Fruit fly (Drosophila melanogaster) whole organism, embryonic: ENCODE results near the gene CG32647.

ENCODE experiments used
- CG10209 ChIP-seq: fragments of 200-800 bp; sonication (Bioruptor generic); optimal IDR thresholded peaks from 3 replicates; lab custom pipeline; 2017; ENCODE audit warnings: missing biosample characterization, mild to moderate bottlenecking, missing genetic modification characterization, missing genetic modification reagents
- CG12659 ChIP-seq: fragments of 200-800 bp; sonication (Bioruptor generic); optimal IDR thresholded peaks from 3 replicates; lab custom pipeline; 2017; ENCODE audit warnings: mild to moderate bottlenecking, missing biosample characterization, missing genetic modification reagents, missing genetic modification characterization
- CG14965 ChIP-seq: fragments of 200-800 bp; sonication (Bioruptor generic); optimal IDR thresholded peaks from 2 replicates; lab custom pipeline; 2016; ENCODE audit warnings: missing biosample characterization, missing genetic modification characterization, borderline replicate concordance
- CG15269 ChIP-seq: fragments of 200-800 bp; sonication (Bioruptor generic); optimal IDR thresholded peaks from 2 replicates; lab custom pipeline; 2018; ENCODE audit warnings: missing biosample characterization, mild to moderate bottlenecking, missing genetic modification characterization, moderate library complexity
- CG15479 ChIP-seq: fragments of 200-800 bp; sonication (Bioruptor generic); optimal IDR thresholded peaks from 3 replicates; lab custom pipeline; 2019; ENCODE audit warnings: missing biosample characterization, mild to moderate bottlenecking, missing genetic modification characterization, moderate library complexity
- CG1647 ChIP-seq: fragments of 200-800 bp; sonication (Bioruptor generic); optimal IDR thresholded peaks from 3 replicates; lab custom pipeline; 2016; ENCODE audit warnings: missing biosample characterization, missing genetic modification characterization
- CG16815 ChIP-seq: fragments of 200-800 bp; sonication (Bioruptor generic); optimal IDR thresholded peaks from 3 replicates; lab custom pipeline; 2017; ENCODE audit warnings: missing biosample characterization, mild to moderate bottlenecking, missing genetic modification characterization
- CG18476 ChIP-seq: fragments of 200-800 bp; sonication (Bioruptor generic); optimal IDR thresholded peaks from 2 replicates; lab custom pipeline; 2016; ENCODE audit warnings: missing biosample characterization, mild to moderate bottlenecking, missing genetic modification characterization
- CG2120 ChIP-seq: fragments of 200-800 bp; sonication (Bioruptor generic); optimal IDR thresholded peaks from 3 replicates; lab custom pipeline; 2016; ENCODE audit warnings: missing biosample characterization, missing genetic modification characterization
- CG3065 ChIP-seq: fragments of 200-800 bp; sonication (Bioruptor generic); optimal IDR thresholded peaks from 2 replicates; lab custom pipeline; 2016; ENCODE audit warnings: missing biosample characterization, missing genetic modification characterization
- CG31365 ChIP-seq: fragments of 200-800 bp; sonication (Bioruptor generic); optimal IDR thresholded peaks from 2 replicates; lab custom pipeline; 2018; ENCODE audit warnings: missing biosample characterization, mild to moderate bottlenecking, missing genetic modification characterization
- CG3726 ChIP-seq: fragments of 200-800 bp; sonication (Bioruptor generic); IDR thresholded peaks from 3 replicates; pipeline ENCODE4, ENCODE4 v1.3.6; 2022; ENCODE audit warnings: missing biosample characterization, missing genetic modification characterization
- CG4360 ChIP-seq: fragments of 200-800 bp; sonication (Bioruptor generic); IDR thresholded peaks from 2 replicates; pipeline ENCODE4 v1.3.6; 2022; ENCODE audit warnings: missing biosample characterization, missing genetic modification characterization
- CG4707 ChIP-seq: fragments of 200-800 bp; sonication (Bioruptor generic); optimal IDR thresholded peaks from 2 replicates; lab custom pipeline; 2018; ENCODE audit warnings: missing biosample characterization, mild to moderate bottlenecking, missing genetic modification characterization, moderate library complexity
- CG6791 ChIP-seq: fragments of 200-800 bp; sonication (Bioruptor generic); IDR thresholded peaks from 3 replicates; pipeline ENCODE4 v1.3.6; 2022; ENCODE audit warnings: missing biosample characterization, missing genetic modification characterization; ENCODE audit not compliant: partially characterized antibody
- CG8290 ChIP-seq, 3 experiments: fragments of 200-800 bp; sonication (Bioruptor generic); optimal IDR thresholded peaks; 2 replicates each; lab custom pipeline; 2016 to 2019; ENCODE audit warnings: missing biosample characterization in 3 of 3, missing genetic modification characterization in 3 of 3, mild to moderate bottlenecking in 2 of 3, moderate library complexity in 1 of 3
- CoRest ChIP-seq: fragments of 200-800 bp; sonication (Bioruptor generic); optimal IDR thresholded peaks from 3 replicates; lab custom pipeline; 2018; ENCODE audit warnings: missing biosample characterization, mild to moderate bottlenecking, missing genetic modification characterization, moderate library complexity
- Dref ChIP-seq: fragments of 200-800 bp; sonication (Bioruptor generic); IDR thresholded peaks from 2 replicates; pipeline ENCODE4 v1.3.6; 2022; ENCODE audit warnings: missing biosample characterization, missing genetic modification characterization
- Ets97D ChIP-seq: fragments of 200-800 bp; sonication (Bioruptor generic); optimal IDR thresholded peaks from 3 replicates; lab custom pipeline; 2016; ENCODE audit warnings: missing biosample characterization, missing genetic modification characterization
- HLH4C ChIP-seq: fragments of 200-800 bp; sonication (Bioruptor generic); IDR thresholded peaks from 3 replicates; pipeline ENCODE4 v1.3.6; 2022; ENCODE audit warnings: missing biosample characterization, missing genetic modification characterization; ENCODE audit not compliant: partially characterized antibody
- Hey ChIP-seq: fragments of 200-800 bp; sonication (Bioruptor generic); optimal IDR thresholded peaks from 3 replicates; lab custom pipeline; 2018; ENCODE audit warnings: missing biosample characterization, mild to moderate bottlenecking, missing genetic modification characterization
- MESR4 ChIP-seq: fragments of 200-800 bp; sonication (Bioruptor generic); optimal IDR thresholded peaks from 2 replicates; lab custom pipeline; 2018; ENCODE audit warnings: missing biosample characterization, mild to moderate bottlenecking, missing genetic modification characterization, moderate library complexity
- Mrtf ChIP-seq: fragments of 200-800 bp; sonication (Bioruptor generic); IDR thresholded peaks from 3 replicates; pipeline ENCODE4 v1.3.6; 2022; ENCODE audit warnings: missing biosample characterization, missing genetic modification characterization
- Optix ChIP-seq: fragments of 200-800 bp; sonication (Bioruptor generic); IDR thresholded peaks from 3 replicates; pipeline ENCODE4 v1.3.6; 2022; ENCODE audit warnings: missing biosample characterization, missing genetic modification characterization
- Tbp ChIP-seq: fragments of >200 bp; optimal IDR thresholded peaks from 2 replicates; lab custom pipeline; 2018; ENCODE audit warnings: missing biosample characterization, missing genetic modification characterization
- ara ChIP-seq: fragments of 200-800 bp; sonication (Bioruptor generic); IDR thresholded peaks from 2 replicates; pipeline ENCODE4 v1.3.6; 2022; ENCODE audit warnings: missing biosample characterization, missing genetic modification characterization
- ash1 ChIP-seq: fragments of 200-800 bp; sonication (Bioruptor generic); optimal IDR thresholded peaks from 2 replicates; lab custom pipeline; 2018; ENCODE audit warnings: missing biosample characterization, mild to moderate bottlenecking, missing genetic modification characterization
- cato ChIP-seq: fragments of 200-800 bp; sonication (Bioruptor generic); optimal IDR thresholded peaks from 2 replicates; lab custom pipeline; 2016; ENCODE audit warnings: missing biosample characterization, missing genetic modification characterization, borderline replicate concordance
- corto ChIP-seq: fragments of 200-800 bp; sonication (Bioruptor generic); optimal IDR thresholded peaks from 2 replicates; lab custom pipeline; 2016; ENCODE audit warnings: missing biosample characterization, mild to moderate bottlenecking, missing genetic modification characterization, moderate library complexity
- danr ChIP-seq: fragments of 200-800 bp; sonication (Bioruptor generic); IDR thresholded peaks from 2 replicates; pipeline ENCODE4 v1.3.6; 2022; ENCODE audit warnings: missing biosample characterization, missing genetic modification characterization
- dmrt99B ChIP-seq: fragments of 200-800 bp; sonication (Bioruptor generic); optimal IDR thresholded peaks from 2 replicates; lab custom pipeline; 2018; ENCODE audit warnings: missing biosample characterization, mild to moderate bottlenecking, missing genetic modification characterization, moderate library complexity
- dysf ChIP-seq: fragments of 200-800 bp; sonication (Bioruptor generic); IDR thresholded peaks from 3 replicates; pipeline ENCODE4 v1.3.6; 2022; ENCODE audit warnings: missing biosample characterization, missing genetic modification characterization
- ems ChIP-seq: fragments of 200-800 bp; sonication (Bioruptor generic); optimal IDR thresholded peaks from 3 replicates; lab custom pipeline; 2016; ENCODE audit warnings: missing biosample characterization, missing genetic modification characterization
- gfzf ChIP-seq: fragments of 200-800 bp; sonication (Bioruptor generic); optimal IDR thresholded peaks from 2 replicates; lab custom pipeline; 2016; ENCODE audit warnings: missing biosample characterization, mild to moderate bottlenecking, missing genetic modification characterization, moderate library complexity
- gro ChIP-seq: fragments of 200-800 bp; sonication (Bioruptor generic); optimal IDR thresholded peaks from 2 replicates; lab custom pipeline; 2016; ENCODE audit warnings: missing biosample characterization, missing genetic modification characterization
- kay ChIP-seq: fragments of 200-800 bp; sonication (Bioruptor generic); optimal IDR thresholded peaks from 2 replicates; lab custom pipeline; 2016; ENCODE audit warnings: missing biosample characterization, missing genetic modification characterization
- lab ChIP-seq: fragments of 200-800 bp; sonication (Bioruptor generic); optimal IDR thresholded peaks from 3 replicates; lab custom pipeline; 2017; ENCODE audit warnings: missing biosample characterization, missing genetic modification characterization, mild to moderate bottlenecking, moderate library complexity, missing genetic modification reagents
- mld ChIP-seq: fragments of 200-800 bp; sonication (Bioruptor generic); IDR thresholded peaks from 3 replicates; pipeline ENCODE4 v1.3.6; 2022; ENCODE audit warnings: missing biosample characterization, missing genetic modification characterization; ENCODE audit not compliant: partially characterized antibody
- oc ChIP-seq: fragments of 200-800 bp; sonication (Bioruptor generic); optimal IDR thresholded peaks from 2 replicates; lab custom pipeline; 2018; ENCODE audit warnings: missing biosample characterization, mild to moderate bottlenecking, missing genetic modification characterization, moderate library complexity
- pum ChIP-seq: fragments of 200-800 bp; sonication (Bioruptor generic); optimal IDR thresholded peaks from 2 replicates; lab custom pipeline; 2016; ENCODE audit warnings: missing biosample characterization, missing genetic modification characterization
- sens-2 ChIP-seq: fragments of 200-800 bp; sonication (Bioruptor generic); IDR thresholded peaks from 2 replicates; pipeline ENCODE4 v1.3.6; 2022; ENCODE audit warnings: missing biosample characterization, missing genetic modification characterization
- sna ChIP-seq: fragments of 200-800 bp; sonication (Bioruptor generic); IDR thresholded peaks from 2 replicates; pipeline ENCODE4 v1.3.6; 2022; ENCODE audit warnings: missing biosample characterization, missing genetic modification characterization; ENCODE audit not compliant: partially characterized antibody
- sr ChIP-seq: fragments of 200-800 bp; sonication (Bioruptor generic); IDR thresholded peaks from 3 replicates; pipeline ENCODE4 v1.3.6; 2022; ENCODE audit warnings: missing biosample characterization, missing genetic modification characterization
- trh ChIP-seq: fragments of 200-800 bp; sonication (Bioruptor generic); optimal IDR thresholded peaks from 2 replicates; lab custom pipeline; 2016; ENCODE audit warnings: missing biosample characterization, missing genetic modification characterization
- tup ChIP-seq: fragments of 200-800 bp; sonication (Bioruptor generic); optimal IDR thresholded peaks from 2 replicates; lab custom pipeline; 2016; ENCODE audit warnings: missing biosample characterization, mild to moderate bottlenecking, missing genetic modification characterization, moderate library complexity
- wek ChIP-seq: fragments of 200-800 bp; sonication (Bioruptor generic); optimal IDR thresholded peaks from 3 replicates; lab custom pipeline; 2018; ENCODE audit warnings: missing biosample characterization, mild to moderate bottlenecking, missing genetic modification characterization, moderate library complexity
- z ChIP-seq: fragments of 200-800 bp; sonication (Bioruptor generic); IDR thresholded peaks from 3 replicates; pipeline ENCODE4 v1.3.6; 2022; ENCODE audit warnings: missing biosample characterization, missing genetic modification characterization
- zfh1 ChIP-seq: fragments of 200-800 bp; sonication (Bioruptor generic); IDR thresholded peaks from 3 replicates; pipeline ENCODE4 v1.3.6; 2022; ENCODE audit warnings: missing biosample characterization, missing genetic modification characterization

The CG32647 gene

DNA sequence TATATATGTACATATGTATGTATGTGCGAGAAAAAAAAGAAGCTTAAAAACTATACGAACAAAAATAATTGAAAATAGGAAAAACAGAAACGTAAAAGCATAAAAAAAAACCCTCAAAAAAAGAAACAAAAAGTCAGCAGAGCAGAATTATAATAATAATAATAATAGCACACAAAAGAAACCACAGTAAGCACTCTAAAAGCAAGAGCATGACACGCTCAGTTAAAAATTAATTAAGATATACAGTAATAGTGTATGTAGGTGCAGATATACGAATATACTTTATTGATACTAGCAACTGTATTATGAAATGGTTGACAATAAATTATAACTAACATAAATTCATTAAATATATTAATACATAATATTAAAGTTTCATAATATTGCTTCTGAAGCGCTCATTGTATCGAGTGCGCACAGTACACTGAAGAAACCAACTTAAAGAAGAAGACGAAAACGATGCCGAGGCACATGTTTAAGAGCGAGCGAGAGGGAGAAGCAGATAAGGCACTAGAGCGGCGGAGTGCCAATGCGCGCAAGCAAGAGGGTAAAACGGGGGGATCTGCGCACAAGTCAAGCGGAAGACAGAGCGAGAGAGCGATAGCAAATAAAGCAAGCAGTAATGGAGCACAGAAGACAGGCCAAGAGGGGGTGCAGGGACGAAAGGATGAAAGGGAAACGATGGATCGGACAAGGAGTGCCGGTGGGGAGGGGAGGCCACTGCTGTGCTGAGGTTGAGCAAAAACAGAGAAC is 49.9 kb downstream of the CG32647 start (continued):
- TF ChIP-seq Tbp (GFP tag; lab: Kevin White, UChicago) (no peak), CG2120 (GFP tag; lab: Kevin White, UChicago) (peak; percentile 70), oc (peak; percentile 88), danr (peak; percentile 81), mld (GFP tag; lab: Robert Waterston, UW) (no peak), ash1 (GFP tag; lab: Kevin White, UChicago) (peak; percentile 81), zfh1 (GFP tag; lab: Robert Waterston, UW) (peak; percentile 81), trh (GFP tag; lab: Kevin White, UChicago) (peak; percentile 52), sna (GFP tag; lab: Robert Waterston, UW) (0 out of 2 replicates have a peak, but pooled peaks have one; percentile 14), CG1647 (GFP tag; lab: Kevin White, UChicago) (no peak), CG3726 (GFP tag; lab: Robert Waterston, UW) (no peak; the same call in 2 of the 3 replicates), CG15269 (tag; lab: Kevin White, UChicago) (peak; percentile 96), CG3065 (GFP tag; lab: Kevin White, UChicago) (peak; percentile 14), MESR4 (no peak), Mrtf (GFP tag; lab: Robert Waterston, UW) (peak; percentile 83; the same call in 2 of the 3 replicates), Ets97D (GFP tag; lab: Kevin White, UChicago) (no peak), CG4360 (GFP tag; lab: Robert Waterston, UW) (no peak), CoRest (peak; percentile 96), CG4707 (GFP tag; lab: Kevin White, UChicago) (peak; percentile 73), CG6791 (no peak; the same call in 2 of the 3 replicates), Dref (GFP tag; lab: Robert Waterston, UW) (no peak), kay (peak; percentile 53), CG10209 (GFP tag; lab: Kevin White, UChicago) (peak; percentile 89), CG31365 (tag; lab: Kevin White, UChicago) (no peak), CG12659 (peak; percentile 86), ems (no peak), dmrt99B (peak; percentile 93), HLH4C (GFP tag; lab: Robert Waterston, UW) (no peak), CG14965 (no peak), tup (GFP tag; lab: Kevin White, UChicago) (peak; percentile 12), CG8290 (GFP tag; optimal IDR thresholded peaks at IDR 0.05; lab: Kevin White, UChicago) (peak; percentile 61), CG8290 (tag; optimal IDR thresholded peaks at IDR 0.05; lab: Kevin White, UChicago) (peak in 1 of 2 experiments; percentile 39), sens-2 (no peak), ara (GFP tag; lab: Robert Waterston, UW) (peak; percentile 80), CG15479 (GFP tag; lab: Kevin White, UChicago) (peak; percentile 43), z (GFP tag; lab: Robert Waterston, UW) (no peak), cato (GFP tag; lab: Kevin White, UChicago) (peak; percentile 49), wek (peak; percentile 4), gfzf (GFP tag; lab: Kevin White, UChicago) (no peak), lab (GFP tag; lab: Kevin White, UChicago) (peak; percentile 91), gro (GFP tag; lab: Kevin White, UChicago) (no peak), Optix (no peak; the same call in 2 of the 3 replicates), CG16815 (GFP tag; lab: Kevin White, UChicago) (peak; percentile 78), pum (GFP tag; lab: Kevin White, UChicago) (no peak), corto (GFP tag; lab: Kevin White, UChicago) (peak; percentile 69), sr (GFP tag; lab: Robert Waterston, UW) (no peak; the same call in 2 of the 3 replicates), dysf (GFP tag; lab: Robert Waterston, UW) (peak; percentile 94; the same call in 2 of the 3 replicates), CG18476 (no peak), Hey (tag; lab: Kevin White, UChicago) (no peak)
